Worm (Caenorhabditis elegans) whole organism, L4 larva: ENCODE data around the gene ZK512.8.

Source experiments
- F26F4.8 ChIP-seq: fragments of 200-800 bp; sonication (Bioruptor generic); conservative IDR thresholded peaks from 2 replicates; pipeline ENCODE4 v1.3.6; 2022; ENCODE audit warnings: missing genetic modification characterization, missing compliant biosample characterization
- ZK546.5 ChIP-seq, 2 experiments: sonication (generic microtip); optimal IDR thresholded peaks; 2 replicates each; lab custom pipeline; 2017; ENCODE audit warnings: missing biosample characterization in 2 of 2, missing genetic modification characterization in 2 of 2
- fkh-10 ChIP-seq: fragments of 150-350 bp; optimal IDR thresholded peaks from 2 replicates; lab custom pipeline; 2014; ENCODE audit warnings: missing biosample characterization, missing genetic modification reagents, missing genetic modification characterization
- fos-1 ChIP-seq: fragments of 150-350 bp; optimal IDR thresholded peaks from 2 replicates; lab custom pipeline; 2014; ENCODE audit warnings: missing biosample characterization, missing genetic modification characterization
- mxl-3 ChIP-seq: fragments of 200-800 bp; sonication (Bioruptor generic); optimal IDR thresholded peaks from 2 replicates; lab custom pipeline; 2018; ENCODE audit warnings: mild to moderate bottlenecking, missing genetic modification characterization, missing compliant biosample characterization
- snpc-4 ChIP-seq: fragments of 150-350 bp; optimal IDR thresholded peaks from 2 replicates; lab custom pipeline; 2014; ENCODE audit warnings: missing biosample characterization, missing genetic modification characterization

ce11 chrIII:9144744-9145390 lies 998 bp upstream of the ZK512.8 start, which contains the start of the genes ZK512.2 and ZK512.4:
- TF ChIP-seq mxl-3 (GFP tag; lab: Kevin White, UChicago) (no peak), fkh-10 (no peak), snpc-4 (tag; lab: Kevin White, UChicago) (no peak), F26F4.8 (GFP tag; lab: Robert Waterston, UW) (no peak), fos-1 (tag; lab: Kevin White, UChicago) (no peak), ZK546.5 (tag; optimal IDR thresholded peaks at IDR 0.05; lab: Kevin White, UChicago) (no peak)
